Worm (Caenorhabditis elegans): Measurements from ENCODE around the gene F08B12.4.

- no peak for TF ChIP-seq unc-62 (GFP tag; optimal IDR thresholded peaks at IDR 0.05)
- no peak for TF ChIP-seq ztf-4 (tag; optimal IDR thresholded peaks at IDR 0.05)
- no peak for TF ChIP-seq elt-1 (tag; optimal IDR thresholded peaks at IDR 0.05)
- TF ChIP-seq tbx-2 (tag; optimal IDR thresholded peaks at IDR 0.05): no peak
- no peak for TF ChIP-seq nhr-237 (tag; optimal IDR thresholded peaks at IDR 0.05)
- no peak for TF ChIP-seq pqm-1 (tag; optimal IDR thresholded peaks at IDR 0.05)
- TF ChIP-seq mdl-1 (tag; optimal IDR thresholded peaks at IDR 0.05): no peak
- no peak for TF ChIP-seq zag-1 (tag; optimal IDR thresholded peaks at IDR 0.05)
- no peak for TF ChIP-seq elt-3 (tag; optimal IDR thresholded peaks at IDR 0.05)
- TF ChIP-seq unc-39 (tag; optimal IDR thresholded peaks at IDR 0.05): no peak
Observed at ce11 chrX:11427550-11427949, 20.0 kb upstream of the F08B12.4 start.

All from whole organism, L3 larva.